Worm (Caenorhabditis elegans) whole organism, L3 larva: ENCODE data around the gene Y53G8AR.9.

ENCODE experiments used
- R02D3.7 ChIP-seq: fragments of 150-350 bp; optimal IDR thresholded peaks from 2 replicates; lab custom pipeline; 2014; ENCODE audit warnings: missing biosample characterization, missing genetic modification characterization
- ZK546.5 ChIP-seq: sonication (generic microtip); optimal IDR thresholded peaks from 2 replicates; lab custom pipeline; 2017; ENCODE audit warnings: missing biosample characterization, missing genetic modification characterization
- aly-2 ChIP-seq: fragments of 150-350 bp; optimal IDR thresholded peaks from 2 replicates; lab custom pipeline; 2014; ENCODE audit warnings: missing biosample characterization, missing genetic modification characterization
- ama-1 ChIP-seq: fragments of 150-350 bp; optimal IDR thresholded peaks from 2 replicates; lab custom pipeline; 2018
- ceh-16 ChIP-seq: sonication (generic microtip); optimal IDR thresholded peaks from 2 replicates; lab custom pipeline; 2017; ENCODE audit warnings: missing biosample characterization, missing genetic modification characterization
- ceh-28 ChIP-seq: fragments of 150-350 bp; optimal IDR thresholded peaks from 2 replicates; lab custom pipeline; 2014; ENCODE audit warnings: missing biosample characterization, missing genetic modification reagents, missing genetic modification characterization
- ceh-82 ChIP-seq: fragments of 150-350 bp; optimal IDR thresholded peaks from 2 replicates; lab custom pipeline; 2014; ENCODE audit warnings: missing biosample characterization, missing genetic modification characterization
- ceh-9 ChIP-seq: sonication (generic microtip); optimal IDR thresholded peaks from 2 replicates; lab custom pipeline; 2018; ENCODE audit warnings: missing biosample characterization, missing genetic modification characterization
- daf-12 ChIP-seq: fragments of 150-350 bp; optimal IDR thresholded peaks from 2 replicates; lab custom pipeline; 2014; ENCODE audit warnings: missing biosample characterization, missing genetic modification reagents, missing genetic modification characterization
- egl-27 ChIP-seq: sonication (generic microtip); optimal IDR thresholded peaks from 4 replicates; lab custom pipeline; 2017; ENCODE audit warnings: missing biosample characterization, missing genetic modification reagents, missing genetic modification characterization
- egl-5 ChIP-seq: fragments of 150-350 bp; optimal IDR thresholded peaks from 2 replicates; lab custom pipeline; 2017; ENCODE audit warnings: missing biosample characterization, missing genetic modification reagents, missing genetic modification characterization, inconsistent platforms
- elt-1 ChIP-seq: fragments of 150-350 bp; optimal IDR thresholded peaks from 2 replicates; lab custom pipeline; 2014; ENCODE audit warnings: missing biosample characterization, missing genetic modification characterization
- elt-2 ChIP-seq: sonication (generic microtip); optimal IDR thresholded peaks from 2 replicates; lab custom pipeline; 2016; ENCODE audit warnings: missing genetic modification reagents, mild to moderate bottlenecking, missing genetic modification characterization, missing compliant biosample characterization
- elt-3 ChIP-seq, 3 experiments: fragments of 150-350 bp in 1 of 3; sonication (generic microtip) in 2 of 3; optimal IDR thresholded peaks; 2 replicates in 2 of 3; 4 replicates in 1 of 3; lab custom pipeline; 2014 to 2017; ENCODE audit warnings: missing biosample characterization in 3 of 3, missing genetic modification characterization in 3 of 3
- eor-1 ChIP-seq, 2 experiments: fragments of 150-350 bp; optimal IDR thresholded peaks; 2 replicates each; lab custom pipeline; 2014 to 2018; ENCODE audit warnings: missing biosample characterization in 2 of 2, missing genetic modification characterization in 2 of 2
- fkh-10 ChIP-seq: sonication (generic microtip); optimal IDR thresholded peaks from 2 replicates; lab custom pipeline; 2017; ENCODE audit warnings: missing biosample characterization, missing genetic modification reagents, missing genetic modification characterization
- fkh-2 ChIP-seq: fragments of 150-350 bp; optimal IDR thresholded peaks from 2 replicates; lab custom pipeline; 2014; ENCODE audit warnings: missing biosample characterization, missing genetic modification reagents, missing genetic modification characterization
- fos-1 ChIP-seq: fragments of 150-350 bp; optimal IDR thresholded peaks from 2 replicates; lab custom pipeline; 2014; ENCODE audit warnings: missing biosample characterization, missing genetic modification characterization
- hmg-11 ChIP-seq: sonication (generic microtip); optimal IDR thresholded peaks from 2 replicates; lab custom pipeline; 2016; ENCODE audit warnings: missing genetic modification characterization, missing compliant biosample characterization
- lin-15B ChIP-seq: fragments of 150-350 bp; optimal IDR thresholded peaks from 2 replicates; lab custom pipeline; 2014; ENCODE audit warnings: missing biosample characterization, missing genetic modification characterization
- lin-39 ChIP-seq: fragments of 150-350 bp; optimal IDR thresholded peaks from 2 replicates; lab custom pipeline; 2018; ENCODE audit warnings: missing biosample characterization, missing genetic modification reagents, missing genetic modification characterization
- lsy-12 ChIP-seq: sonication (generic microtip); optimal IDR thresholded peaks from 2 replicates; lab custom pipeline; 2016; ENCODE audit warnings: mild to moderate bottlenecking, missing genetic modification characterization, missing compliant biosample characterization
- mml-1 ChIP-seq: fragments of 150-350 bp; sonication (generic microtip); optimal IDR thresholded peaks from 3 replicates; lab custom pipeline; 2014; ENCODE audit warnings: missing biosample characterization, missing genetic modification characterization
- nfya-1 ChIP-seq: sonication (generic microtip); optimal IDR thresholded peaks from 2 replicates; lab custom pipeline; 2017; ENCODE audit warnings: missing genetic modification characterization, mild to moderate bottlenecking, missing compliant biosample characterization, antibody characterized with exemption, moderate library complexity; ENCODE audit not compliant: insufficient read depth
- nhr-11 ChIP-seq: fragments of 150-350 bp; optimal IDR thresholded peaks from 2 replicates; lab custom pipeline; 2014; ENCODE audit warnings: missing biosample characterization, missing genetic modification characterization
- nhr-12 ChIP-seq: fragments of 150-350 bp; optimal IDR thresholded peaks from 2 replicates; lab custom pipeline; 2014; ENCODE audit warnings: missing biosample characterization, missing genetic modification characterization
- nhr-23 ChIP-seq: fragments of 150-350 bp; optimal IDR thresholded peaks from 2 replicates; lab custom pipeline; 2014; ENCODE audit warnings: missing biosample characterization, missing genetic modification reagents, missing genetic modification characterization
- nhr-25 ChIP-seq: sonication (generic microtip); optimal IDR thresholded peaks from 2 replicates; lab custom pipeline; 2017; ENCODE audit warnings: missing biosample characterization, missing genetic modification characterization
- nhr-28 ChIP-seq: fragments of 150-350 bp; optimal IDR thresholded peaks from 2 replicates; lab custom pipeline; 2014; ENCODE audit warnings: missing biosample characterization, missing genetic modification characterization
- nhr-43 ChIP-seq: sonication (generic microtip); optimal IDR thresholded peaks from 2 replicates; lab custom pipeline; 2016; ENCODE audit warnings: mild to moderate bottlenecking, missing genetic modification characterization, missing compliant biosample characterization; ENCODE audit not compliant: poor library complexity, severe bottlenecking
- nhr-76 ChIP-seq: fragments of 150-350 bp; sonication (generic microtip); optimal IDR thresholded peaks from 5 replicates; lab custom pipeline; 2014; ENCODE audit warnings: missing biosample characterization, missing genetic modification characterization
- pha-4 ChIP-seq: fragments of 150-350 bp; optimal IDR thresholded peaks from 2 replicates; lab custom pipeline; 2014; ENCODE audit warnings: missing biosample characterization, missing genetic modification reagents, missing genetic modification characterization
- pqm-1 ChIP-seq: fragments of 150-350 bp; optimal IDR thresholded peaks from 2 replicates; lab custom pipeline; 2017; ENCODE audit warnings: missing biosample characterization, missing genetic modification characterization, inconsistent platforms
- sea-2 ChIP-seq: fragments of 150-350 bp; sonication (generic microtip); optimal IDR thresholded peaks from 4 replicates; lab custom pipeline; 2014; ENCODE audit warnings: missing biosample characterization, missing genetic modification reagents, missing genetic modification characterization
- skn-1 ChIP-seq: fragments of 150-350 bp; optimal IDR thresholded peaks from 2 replicates; lab custom pipeline; 2014; ENCODE audit warnings: missing biosample characterization, missing genetic modification characterization
- snpc-4 ChIP-seq: fragments of 150-350 bp; optimal IDR thresholded peaks from 2 replicates; lab custom pipeline; 2014; ENCODE audit warnings: missing biosample characterization, missing genetic modification characterization
- tbx-2 ChIP-seq: sonication (generic microtip); optimal IDR thresholded peaks from 2 replicates; lab custom pipeline; 2016; ENCODE audit warnings: mild to moderate bottlenecking, missing genetic modification characterization, missing compliant biosample characterization
- unc-39 ChIP-seq: sonication (generic microtip); optimal IDR thresholded peaks from 4 replicates; lab custom pipeline; 2017; ENCODE audit warnings: missing biosample characterization, missing genetic modification characterization
- unc-62 ChIP-seq: fragments of 150-350 bp; sonication (generic microtip); optimal IDR thresholded peaks from 4 replicates; lab custom pipeline; 2014; ENCODE audit warnings: missing biosample characterization, missing genetic modification reagents, missing genetic modification characterization
- zag-1 ChIP-seq: fragments of 150-350 bp; optimal IDR thresholded peaks from 2 replicates; lab custom pipeline; 2014; ENCODE audit warnings: missing biosample characterization, missing genetic modification characterization
- ztf-4 ChIP-seq: fragments of 150-350 bp; optimal IDR thresholded peaks from 2 replicates; lab custom pipeline; 2014; ENCODE audit warnings: missing biosample characterization, missing genetic modification characterization

The Y53G8AR.9 gene

ce11 chrIII:3304554-3304953, 16.5 kb downstream of the Y53G8AR.9 start:
- TF ChIP-seq elt-2 (tag; lab: Kevin White, UChicago) (no peak), lin-39 (tag; lab: Kevin White, UChicago) (peak; percentile 51), egl-5 (tag; lab: Kevin White, UChicago) (peak; percentile 71), nfya-1 (tag; lab: Kevin White, UChicago) (peak; percentile 47)

ce11 chrIII:3297151-3297550, 23.9 kb downstream of the Y53G8AR.9 start, which contains the start of gene Y53G8AR.5:
Gene Y53G8AR.5, plus strand, starts transcription at chrIII:3297451.
- TF ChIP-seq fos-1 (tag; lab: Kevin White, UChicago), result no peak
- TF ChIP-seq hmg-11 (tag; lab: Kevin White, UChicago), result no peak
- TF ChIP-seq pqm-1 (tag; lab: Kevin White, UChicago), result no peak
- TF ChIP-seq ceh-16, result no peak
- no peak for TF ChIP-seq fkh-2 (tag; lab: Kevin White, UChicago)

ce11 chrIII:3294283-3294793, 26.7 kb downstream of the Y53G8AR.9 start, which contains the start of the genes Y53G8AR.8 and Y53G8AR.6:
Gene Y53G8AR.8, minus strand, starts transcription at chrIII:3294330.
Gene Y53G8AR.6, plus strand, starts transcription at chrIII:3294743.
- peak; percentile 6 for TF ChIP-seq hmg-11 (tag; lab: Kevin White, UChicago)
- peak; percentile 3 for TF ChIP-seq lin-15B (tag; lab: Kevin White, UChicago)
- TF ChIP-seq sea-2 (GFP tag; lab: Kevin White, UChicago), result no peak
- peak; percentile 46 for TF ChIP-seq pha-4 (tag; lab: Kevin White, UChicago)
- TF ChIP-seq nfya-1 (tag; lab: Kevin White, UChicago), result peak; percentile 44
- no peak for TF ChIP-seq elt-3 (tag; optimal IDR thresholded peaks at IDR 0.05; lab: Kevin White, UChicago)

ce11 chrIII:3281860-3282358, 39.1 kb downstream of the Y53G8AR.9 start, which contains the start of gene mfsd-8:
Gene mfsd-8, plus strand, starts transcription at chrIII:3282308.
- no peak for TF ChIP-seq nhr-43 (tag; lab: Kevin White, UChicago)
- TF ChIP-seq pqm-1 (tag; lab: Kevin White, UChicago), result peak; percentile 56
- peak; percentile 3 for TF ChIP-seq pha-4 (tag; lab: Kevin White, UChicago)
- peak; percentile 91 for TF ChIP-seq elt-2 (tag; lab: Kevin White, UChicago)
- no peak for TF ChIP-seq nhr-76 (tag; lab: Kevin White, UChicago)

- no peak for TF ChIP-seq unc-39
- TF ChIP-seq pha-4 (tag; lab: Kevin White, UChicago), result peak; percentile 87
- peak; percentile 63 for TF ChIP-seq nhr-11 (tag; lab: Kevin White, UChicago)
- no peak for TF ChIP-seq fkh-10 (GFP tag; lab: Kevin White, UChicago)
- TF ChIP-seq nhr-76 (tag; lab: Kevin White, UChicago), result no peak
- TF ChIP-seq egl-5 (tag; lab: Kevin White, UChicago), result no peak
- no peak for TF ChIP-seq ceh-16
- no peak for TF ChIP-seq ZK546.5 (tag; lab: Kevin White, UChicago)
- TF ChIP-seq daf-12, result no peak
- TF ChIP-seq ceh-9, result no peak
- TF ChIP-seq ama-1 (lab: Kevin White, UChicago), result no peak
- TF ChIP-seq snpc-4, result no peak
- peak; percentile 40 for TF ChIP-seq lin-15B (tag; lab: Kevin White, UChicago)
- TF ChIP-seq ceh-28, result peak; percentile 82
- TF ChIP-seq fkh-2 (tag; lab: Kevin White, UChicago), result no peak
- no peak for TF ChIP-seq nhr-12 (tag; lab: Kevin White, UChicago)
- TF ChIP-seq lin-39 (tag; lab: Kevin White, UChicago), result no peak
- no peak for TF ChIP-seq unc-62 (GFP tag; lab: Kevin White, UChicago)
- no peak for TF ChIP-seq egl-27 (tag; lab: Kevin White, UChicago)
- TF ChIP-seq nhr-23 (tag; lab: Kevin White, UChicago), result peak; percentile 92
- TF ChIP-seq R02D3.7 (tag; lab: Kevin White, UChicago), result peak; percentile 54
- no peak for TF ChIP-seq aly-2 (tag; lab: Kevin White, UChicago)
- TF ChIP-seq pqm-1 (tag; lab: Kevin White, UChicago), result peak; percentile 58
- no peak for TF ChIP-seq mml-1
- TF ChIP-seq fos-1 (tag; lab: Kevin White, UChicago), result no peak
- TF ChIP-seq nhr-25 (tag; lab: Kevin White, UChicago), result peak; percentile 90
- TF ChIP-seq ztf-4 (tag; lab: Kevin White, UChicago), result no peak
- TF ChIP-seq elt-2 (tag; lab: Kevin White, UChicago), result peak; percentile 61
- peak; percentile 77 for TF ChIP-seq hmg-11 (tag; lab: Kevin White, UChicago)
- TF ChIP-seq tbx-2 (tag; lab: Kevin White, UChicago), result no peak
- peak; percentile 78 for TF ChIP-seq nfya-1 (tag; lab: Kevin White, UChicago)
- no peak for TF ChIP-seq elt-3 (tag; optimal IDR thresholded peaks at IDR 0.05; lab: Kevin White, UChicago)
- TF ChIP-seq skn-1 (tag; lab: Kevin White, UChicago), result peak; percentile 22
- peak; percentile 43 for TF ChIP-seq ceh-82 (tag; lab: Kevin White, UChicago)
- TF ChIP-seq lsy-12 (tag; lab: Kevin White, UChicago), result peak; percentile 29
- TF ChIP-seq eor-1 (tag; optimal IDR thresholded peaks at IDR 0.05; lab: Kevin White, UChicago), result no peak
- no peak for TF ChIP-seq nhr-28 (tag; lab: Kevin White, UChicago)
- no peak for TF ChIP-seq elt-1 (tag; lab: Kevin White, UChicago)
- TF ChIP-seq zag-1 (tag; lab: Kevin White, UChicago), result no peak
These were observed 41.7 kb downstream of the Y53G8AR.9 start for ce11 chrIII:3279304-3279703.
